Worm (Caenorhabditis elegans) whole organism, young adult: ENCODE results near the gene M01H9.3.
A peak's percentile ranks its signal among the peaks of the same experiment; 100 is the strongest.

Source experiments
- B0035.1 ChIP-seq: sonication (generic microtip); optimal IDR thresholded peaks from 2 replicates; lab custom pipeline; 2016; ENCODE audit warnings: missing genetic modification characterization, mild to moderate bottlenecking, missing compliant biosample characterization, missing genotype, missing genetic modification reagents
- B0261.1 ChIP-seq: sonication (generic microtip); optimal IDR thresholded peaks from 2 replicates; lab custom pipeline; 2016; ENCODE audit warnings: mild to moderate bottlenecking, missing genetic modification characterization, moderate library complexity, missing compliant biosample characterization
- C17E4.6 ChIP-seq: fragments of 200-800 bp; sonication (Bioruptor generic); IDR thresholded peaks from 2 replicates; pipeline ENCODE4 v1.3.6; 2022; ENCODE audit warnings: missing genetic modification reagents, missing genetic modification characterization, missing compliant biosample characterization
- D2030.7 ChIP-seq: fragments of 200-800 bp; sonication (Bioruptor generic); IDR thresholded peaks from 2 replicates; pipeline ENCODE4 v1.3.6; 2022; ENCODE audit warnings: missing genetic modification reagents, missing genetic modification characterization, missing compliant biosample characterization
- F22D6.2 ChIP-seq: sonication (generic microtip); optimal IDR thresholded peaks from 2 replicates; lab custom pipeline; 2016; ENCODE audit warnings: mild to moderate bottlenecking, missing genetic modification characterization, missing compliant biosample characterization
- F52B5.7 ChIP-seq: sonication (generic microtip); optimal IDR thresholded peaks from 2 replicates; lab custom pipeline; 2016; ENCODE audit warnings: mild to moderate bottlenecking, missing genetic modification characterization, missing compliant biosample characterization
- K11D2.4 ChIP-seq: fragments of 200-800 bp; sonication (Bioruptor generic); IDR thresholded peaks from 2 replicates; pipeline ENCODE4 v1.3.6; 2022; ENCODE audit warnings: missing genetic modification reagents, missing genetic modification characterization, missing compliant biosample characterization
- K12H6.12 ChIP-seq: fragments of 200-800 bp; sonication (Bioruptor generic); optimal IDR thresholded peaks from 2 replicates; lab custom pipeline; 2018; ENCODE audit warnings: mild to moderate bottlenecking, missing genetic modification characterization, missing compliant biosample characterization
- Y53G8AR.9 ChIP-seq: fragments of 200-800 bp; sonication (Bioruptor generic); conservative IDR thresholded peaks from 2 replicates; pipeline ENCODE4 v1.3.6; 2022; ENCODE audit warnings: missing genetic modification reagents, missing genetic modification characterization, missing compliant biosample characterization
- Y67H2A.10 ChIP-seq: fragments of 200-800 bp; sonication (Bioruptor generic); conservative IDR thresholded peaks from 2 replicates; pipeline ENCODE4 v1.3.6; 2022; ENCODE audit warnings: missing genetic modification reagents, missing genetic modification characterization, missing compliant biosample characterization
- akir-1 ChIP-seq: fragments of 200-800 bp; sonication (Bioruptor generic); optimal IDR thresholded peaks from 2 replicates; lab custom pipeline; 2018; ENCODE audit warnings: mild to moderate bottlenecking, missing genetic modification characterization, moderate library complexity, missing compliant biosample characterization
- attf-5 ChIP-seq: fragments of 200-800 bp; sonication (Bioruptor generic); optimal IDR thresholded peaks from 2 replicates; lab custom pipeline; 2018; ENCODE audit warnings: mild to moderate bottlenecking, missing genetic modification characterization, missing compliant biosample characterization
- bed-1 ChIP-seq: fragments of 200-800 bp; sonication (Bioruptor generic); IDR thresholded peaks from 2 replicates; pipeline ENCODE4 v1.3.6; 2022; ENCODE audit warnings: missing genetic modification reagents, missing genetic modification characterization, missing compliant biosample characterization
- bed-2 ChIP-seq: fragments of 200-800 bp; sonication (Bioruptor generic); IDR thresholded peaks from 2 replicates; pipeline ENCODE4 v1.3.6; 2022; ENCODE audit warnings: missing genetic modification reagents, missing genetic modification characterization, missing compliant biosample characterization
- cebp-2 ChIP-seq: fragments of 200-800 bp; sonication (Bioruptor generic); IDR thresholded peaks from 2 replicates; pipeline ENCODE4 v1.3.6; 2022; ENCODE audit warnings: missing genetic modification characterization, missing compliant biosample characterization
- ceh-100 ChIP-seq: fragments of 200-800 bp; sonication (Bioruptor generic); IDR thresholded peaks from 2 replicates; pipeline ENCODE4 v1.3.6; 2022; ENCODE audit warnings: missing genetic modification reagents, missing genetic modification characterization, missing compliant biosample characterization
- ceh-27 ChIP-seq: fragments of 200-800 bp; sonication (Bioruptor generic); optimal IDR thresholded peaks from 2 replicates; lab custom pipeline; 2018; ENCODE audit warnings: mild to moderate bottlenecking, missing genetic modification characterization, moderate library complexity, missing compliant biosample characterization
- ceh-40 ChIP-seq: fragments of 200-800 bp; sonication (Bioruptor generic); IDR thresholded peaks from 2 replicates; pipeline ENCODE4 v1.3.6; 2022; ENCODE audit warnings: missing genetic modification characterization, missing compliant biosample characterization
- ceh-79 ChIP-seq: sonication (generic microtip); optimal IDR thresholded peaks from 2 replicates; lab custom pipeline; 2017; ENCODE audit warnings: mild to moderate bottlenecking, missing genetic modification characterization, missing compliant biosample characterization
- die-1 ChIP-seq: sonication (generic microtip); optimal IDR thresholded peaks from 2 replicates; lab custom pipeline; 2016; ENCODE audit warnings: missing genotype, mild to moderate bottlenecking, missing genetic modification characterization, missing compliant biosample characterization
- dpff-1 ChIP-seq: sonication (generic microtip); optimal IDR thresholded peaks from 2 replicates; lab custom pipeline; 2017; ENCODE audit warnings: mild to moderate bottlenecking, missing genetic modification characterization, missing compliant biosample characterization
- dpl-1 ChIP-seq: fragments of 150-350 bp; optimal IDR thresholded peaks from 2 replicates; lab custom pipeline; 2014; ENCODE audit warnings: missing biosample characterization, missing genetic modification reagents, missing genetic modification characterization
- efl-1 ChIP-seq: fragments of 150-350 bp; optimal IDR thresholded peaks from 2 replicates; lab custom pipeline; 2014; ENCODE audit warnings: missing biosample characterization, missing genetic modification reagents, missing genetic modification characterization
- egl-44 ChIP-seq: fragments of 200-800 bp; sonication (Bioruptor generic); IDR thresholded peaks from 2 replicates; pipeline ENCODE4 v1.3.6; 2022; ENCODE audit warnings: missing genetic modification reagents, missing genetic modification characterization, missing compliant biosample characterization
- hsf-1 ChIP-seq: fragments of 200-800 bp; sonication (Bioruptor generic); IDR thresholded peaks from 2 replicates; pipeline ENCODE4 v1.3.6; 2022; ENCODE audit warnings: missing genetic modification reagents, missing genetic modification characterization, missing compliant biosample characterization
- let-526 ChIP-seq: fragments of 200-800 bp; sonication (Bioruptor generic); IDR thresholded peaks from 2 replicates; pipeline ENCODE4 v1.3.6; 2022; ENCODE audit warnings: missing genetic modification reagents, missing genetic modification characterization, missing compliant biosample characterization
- let-607 ChIP-seq, 2 experiments: fragments of 200-800 bp in 1 of 2; sonication (Bioruptor generic) in 1 of 2; sonication (generic microtip) in 1 of 2; optimal IDR thresholded peaks; 2 replicates each; lab custom pipeline; 2016 to 2018; ENCODE audit warnings: mild to moderate bottlenecking in 2 of 2, missing compliant biosample characterization in 2 of 2, missing genetic modification characterization in 2 of 2, moderate library complexity in 2 of 2, missing genotype in 1 of 2
- lin-40 ChIP-seq: sonication (generic microtip); optimal IDR thresholded peaks from 2 replicates; lab custom pipeline; 2016; ENCODE audit warnings: missing genetic modification characterization, mild to moderate bottlenecking, missing compliant biosample characterization, missing genotype, missing genetic modification reagents
- madf-10 ChIP-seq: sonication (generic microtip); optimal IDR thresholded peaks from 2 replicates; lab custom pipeline; 2016; ENCODE audit warnings: mild to moderate bottlenecking, missing genetic modification characterization, missing compliant biosample characterization
- madf-8 ChIP-seq: fragments of 200-800 bp; sonication (Bioruptor generic); conservative IDR thresholded peaks from 2 replicates; pipeline ENCODE4 v1.3.6; 2022; ENCODE audit warnings: missing genetic modification reagents, missing genetic modification characterization, missing compliant biosample characterization
- mcd-1 ChIP-seq: fragments of 200-800 bp; sonication (Bioruptor generic); IDR thresholded peaks from 2 replicates; pipeline ENCODE4 v1.3.6; 2022; ENCODE audit warnings: missing genetic modification reagents, missing genetic modification characterization, missing compliant biosample characterization
- nfyb-1 ChIP-seq: fragments of 200-800 bp; sonication (Bioruptor generic); IDR thresholded peaks from 2 replicates; pipeline ENCODE4 v1.3.6; 2022; ENCODE audit warnings: missing genetic modification reagents, missing genetic modification characterization, missing compliant biosample characterization
- nhr-120 ChIP-seq: fragments of 200-800 bp; sonication (Bioruptor generic); IDR thresholded peaks from 2 replicates; pipeline ENCODE4 v1.3.6; 2022; ENCODE audit warnings: missing genetic modification characterization, missing compliant biosample characterization
- nhr-90 ChIP-seq: sonication (generic microtip); optimal IDR thresholded peaks from 2 replicates; lab custom pipeline; 2016; ENCODE audit warnings: missing genotype, mild to moderate bottlenecking, missing genetic modification characterization, missing compliant biosample characterization
- sea-2 ChIP-seq: fragments of 200-800 bp; sonication (Bioruptor generic); IDR thresholded peaks from 2 replicates; pipeline ENCODE4 v1.3.6; 2022; ENCODE audit warnings: missing genetic modification characterization, missing compliant biosample characterization
- snpc-4 ChIP-seq, 5 experiments: fragments of 150-350 bp in 1 of 5; sonication (generic microtip) in 4 of 5; optimal IDR thresholded peaks; 2 replicates each; lab custom pipeline; 2014 to 2018; ENCODE audit warnings: missing genetic modification characterization in 5 of 5, missing biosample characterization in 3 of 5, antibody characterized with exemption in 2 of 5, mild to moderate bottlenecking in 2 of 5, missing compliant biosample characterization in 2 of 5, missing genotype in 2 of 5, moderate library complexity in 2 of 5, missing genetic modification reagents in 1 of 5
- somi-1 ChIP-seq: fragments of 200-800 bp; sonication (Bioruptor generic); optimal IDR thresholded peaks from 2 replicates; lab custom pipeline; 2018; ENCODE audit warnings: mild to moderate bottlenecking, missing genetic modification characterization, missing compliant biosample characterization
- zfh-2 ChIP-seq: fragments of 200-800 bp; sonication (Bioruptor generic); conservative IDR thresholded peaks from 2 replicates; pipeline ENCODE4 v1.3.6; 2022; ENCODE audit warnings: missing genetic modification reagents, missing genetic modification characterization, missing compliant biosample characterization
- ztf-18 ChIP-seq: sonication (generic microtip); optimal IDR thresholded peaks from 2 replicates; lab custom pipeline; 2016; ENCODE audit warnings: missing genotype, mild to moderate bottlenecking, missing genetic modification characterization, missing compliant biosample characterization
- ztf-22 ChIP-seq: fragments of 200-800 bp; sonication (Bioruptor generic); optimal IDR thresholded peaks from 2 replicates; lab custom pipeline; 2018; ENCODE audit warnings: mild to moderate bottlenecking, missing genetic modification characterization, moderate library complexity, missing compliant biosample characterization
- ztf-25 ChIP-seq: fragments of 200-800 bp; sonication (Bioruptor generic); IDR thresholded peaks from 2 replicates; pipeline ENCODE4 v1.3.6; 2022; ENCODE audit warnings: missing genetic modification reagents, missing genetic modification characterization, missing compliant biosample characterization
- ztf-26 ChIP-seq: sonication (generic microtip); optimal IDR thresholded peaks from 2 replicates; lab custom pipeline; 2017; ENCODE audit warnings: missing genetic modification characterization, missing compliant biosample characterization
- ztf-28 ChIP-seq: fragments of 200-800 bp; sonication (Bioruptor generic); IDR thresholded peaks from 2 replicates; pipeline ENCODE4 v1.3.6; 2022; ENCODE audit warnings: missing genetic modification reagents, missing genetic modification characterization, missing compliant biosample characterization
- ztf-3 ChIP-seq: fragments of 200-800 bp; sonication (Bioruptor generic); optimal IDR thresholded peaks from 2 replicates; lab custom pipeline; 2018; ENCODE audit warnings: mild to moderate bottlenecking, missing genetic modification characterization, missing compliant biosample characterization
- ztf-6 ChIP-seq: fragments of 200-800 bp; sonication (Bioruptor generic); IDR thresholded peaks from 2 replicates; pipeline ENCODE4 v1.3.6; 2022; ENCODE audit warnings: missing genetic modification reagents, missing genetic modification characterization, missing compliant biosample characterization

M01H9.3 gene

DNA sequence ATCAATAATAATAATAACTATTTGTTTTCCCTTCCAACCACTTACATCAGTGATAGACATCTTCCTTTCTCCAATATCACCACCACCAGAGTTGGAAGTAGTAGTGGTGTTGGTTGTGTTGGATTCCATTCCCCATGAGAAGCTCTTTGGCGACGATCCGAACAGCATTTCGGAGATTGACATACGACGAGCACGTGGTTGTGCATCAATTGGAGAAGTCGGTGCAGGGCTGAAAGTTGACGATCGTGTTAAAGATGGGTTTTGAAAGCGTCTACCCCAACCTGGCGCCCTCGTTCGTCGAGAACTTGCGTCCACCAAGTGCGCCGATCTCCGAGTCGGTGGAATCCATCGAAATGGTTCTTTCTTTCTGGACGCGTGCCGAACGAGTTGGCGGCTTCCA, 7.8 kb downstream of the M01H9.3 start:
- TF ChIP-seq sea-2 (GFP tag; lab: Robert Waterston, UW) (no peak), nhr-120 (GFP tag; lab: Robert Waterston, UW) (no peak), ztf-6 (GFP tag; lab: Robert Waterston, UW) (no peak), C17E4.6 (GFP tag; lab: Robert Waterston, UW) (no peak), ztf-18 (tag; lab: Kevin White, UChicago) (no peak), akir-1 (GFP tag; lab: Kevin White, UChicago) (peak; percentile 9), F22D6.2 (tag; lab: Kevin White, UChicago) (no peak), ztf-22 (GFP tag; lab: Kevin White, UChicago) (no peak), Y53G8AR.9 (GFP tag; lab: Robert Waterston, UW) (0 out of 2 replicates have a peak, but pooled peaks have one; percentile 7), lin-40 (tag; lab: Kevin White, UChicago) (no peak), nhr-90 (no peak), egl-44 (GFP tag; lab: Robert Waterston, UW) (no peak), ceh-100 (GFP tag; lab: Robert Waterston, UW) (no peak), zfh-2 (GFP tag; lab: Robert Waterston, UW) (peak; percentile 38; the same call in 1 of the 2 replicates), hsf-1 (GFP tag; lab: Robert Waterston, UW) (peak; percentile 29; the same call in 1 of the 2 replicates), cebp-2 (0 out of 2 replicates have a peak, but pooled peaks have one; percentile 22), bed-2 (GFP tag; lab: Robert Waterston, UW) (no peak)

DNA sequence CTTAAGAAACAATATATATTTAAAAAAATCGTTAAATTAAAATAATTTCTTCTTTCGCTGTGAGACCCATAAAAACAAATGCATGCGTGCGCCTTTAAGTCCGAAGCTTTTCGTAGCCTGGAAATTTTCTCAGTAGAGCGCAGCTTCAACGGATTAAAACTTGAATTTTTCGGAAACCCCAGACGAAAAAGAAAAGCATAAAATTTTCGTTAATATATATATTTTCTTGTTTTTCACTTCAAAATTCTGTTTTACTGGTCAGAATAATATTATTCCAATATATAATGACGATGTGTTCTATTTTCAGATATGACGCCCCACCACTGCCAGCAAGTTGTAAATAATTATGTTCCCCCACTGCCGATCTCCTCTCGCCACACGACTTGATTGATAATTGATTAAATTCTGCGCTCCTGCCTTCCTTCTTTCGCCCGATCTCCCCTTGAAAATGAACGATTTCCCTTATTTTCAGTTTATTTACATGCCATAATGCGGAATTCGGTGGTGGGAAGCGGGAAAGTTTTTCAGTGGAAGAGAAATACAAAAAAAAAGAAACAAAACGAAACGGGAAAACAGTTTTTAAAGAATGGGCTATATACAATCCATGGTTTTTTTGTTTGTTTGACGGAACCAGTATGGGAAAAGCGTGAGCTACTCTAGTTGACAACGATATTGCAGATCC, 8.7 kb downstream of the M01H9.3 start:
- TF ChIP-seq snpc-4 (GFP tag; optimal IDR thresholded peaks at IDR 0.05; lab: Kevin White, UChicago) (peak; percentile 30), snpc-4 (tag; optimal IDR thresholded peaks at IDR 0.05; lab: Kevin White, UChicago) (peak in 3 of 4 experiments; percentile 12 to 64 (median 18)), somi-1 (GFP tag; lab: Kevin White, UChicago) (peak; percentile 73), K12H6.12 (tag; lab: Kevin White, UChicago) (peak; percentile 41), madf-10 (peak; percentile 34), bed-1 (GFP tag; lab: Robert Waterston, UW) (0 out of 2 replicates have a peak, but pooled peaks have one; percentile 3), attf-5 (peak; percentile 67), lin-40 (tag; lab: Kevin White, UChicago) (peak; percentile 65), ceh-40 (no peak), ceh-27 (GFP tag; lab: Kevin White, UChicago) (peak; percentile 38), die-1 (tag; lab: Kevin White, UChicago) (peak; percentile 1), efl-1 (GFP tag; lab: Kevin White, UChicago) (peak; percentile 34), nfyb-1 (GFP tag; lab: Robert Waterston, UW) (0 out of 2 replicates have a peak, but pooled peaks have one; percentile 21), zfh-2 (GFP tag; lab: Robert Waterston, UW) (no peak), ztf-25 (GFP tag; lab: Robert Waterston, UW) (no peak), ztf-26 (tag; lab: Kevin White, UChicago) (peak; percentile 82), ztf-28 (GFP tag; lab: Robert Waterston, UW) (no peak), let-607 (tag; optimal IDR thresholded peaks at IDR 0.05; lab: Kevin White, UChicago) (peak; percentile 7 to 43), mcd-1 (GFP tag; lab: Robert Waterston, UW) (peak; percentile 56), B0035.1 (tag; lab: Kevin White, UChicago) (peak; percentile 82), ztf-3 (GFP tag; lab: Kevin White, UChicago) (peak; percentile 12), K11D2.4 (GFP tag; lab: Robert Waterston, UW) (peak; percentile 41; the same call in 1 of the 2 replicates), madf-8 (GFP tag; lab: Robert Waterston, UW) (peak; percentile 59), ceh-79 (tag; lab: Kevin White, UChicago) (peak; percentile 86), F52B5.7 (tag; lab: Kevin White, UChicago) (peak; percentile 50), Y67H2A.10 (GFP tag; lab: Robert Waterston, UW) (no peak), ztf-18 (tag; lab: Kevin White, UChicago) (peak; percentile 36), F22D6.2 (tag; lab: Kevin White, UChicago) (peak; percentile 16), dpff-1 (tag; lab: Kevin White, UChicago) (peak; percentile 62), Y53G8AR.9 (GFP tag; lab: Robert Waterston, UW) (peak; percentile 75), let-526 (GFP tag; lab: Robert Waterston, UW) (no peak), B0261.1 (tag; lab: Kevin White, UChicago) (no peak), dpl-1 (no peak), D2030.7 (GFP tag; lab: Robert Waterston, UW) (peak; percentile 33; the same call in 1 of the 2 replicates)
